Worm (Caenorhabditis elegans) whole organism, L4 larva: ENCODE data around the gene grd-8.

ENCODE experiments used
- F37D6.2 ChIP-seq: sonication (generic microtip); optimal IDR thresholded peaks from 2 replicates; lab custom pipeline; 2016; ENCODE audit warnings: mild to moderate bottlenecking, missing genetic modification characterization, missing compliant biosample characterization
- F44E2.7 ChIP-seq: fragments of 200-800 bp; sonication (Bioruptor generic); IDR thresholded peaks from 2 replicates; pipeline ENCODE4 v2.1.2; 2022; ENCODE audit warnings: missing genetic modification characterization, missing compliant biosample characterization
- F49E8.2 ChIP-seq: sonication (generic microtip); optimal IDR thresholded peaks from 2 replicates; lab custom pipeline; 2016; ENCODE audit warnings: missing compliant biosample characterization, mild to moderate bottlenecking, missing genetic modification characterization, borderline replicate concordance
- Y105C5A.15 ChIP-seq: fragments of 200-800 bp; sonication (Bioruptor generic); IDR thresholded peaks from 2 replicates; pipeline ENCODE4 v1.3.6; 2022; ENCODE audit warnings: missing genetic modification characterization, missing compliant biosample characterization
- aha-1 ChIP-seq: fragments of 150-350 bp; peaks from one replicate; lab custom pipeline; 2014; ENCODE audit warnings: missing biosample characterization, missing genetic modification characterization
- ceh-20 ChIP-seq: fragments of 200-800 bp; sonication (Bioruptor generic); IDR thresholded peaks from 2 replicates; pipeline ENCODE4 v1.3.6; 2022; ENCODE audit warnings: missing genetic modification reagents, missing genetic modification characterization, missing compliant biosample characterization
- ces-1 ChIP-seq: fragments of 150-350 bp; sonication (generic microtip); optimal IDR thresholded peaks from 4 replicates; lab custom pipeline; 2014; ENCODE audit warnings: missing biosample characterization, missing genetic modification reagents, missing genetic modification characterization
- daf-12 ChIP-seq: fragments of 150-350 bp; optimal IDR thresholded peaks from 2 replicates; lab custom pipeline; 2014; ENCODE audit warnings: missing biosample characterization, missing genetic modification reagents, missing genetic modification characterization
- daf-16 ChIP-seq, 3 experiments: sonication (generic microtip); optimal IDR thresholded peaks; 2 replicates each; lab custom pipeline; 2016 to 2017; ENCODE audit warnings: missing genetic modification characterization in 3 of 3, missing genetic modification reagents in 3 of 3, mild to moderate bottlenecking in 2 of 3, missing compliant biosample characterization in 2 of 3, missing biosample characterization in 1 of 3, moderate library complexity in 1 of 3
- dmd-6 ChIP-seq: fragments of 200-800 bp; sonication (Bioruptor generic); IDR thresholded peaks from 2 replicates; pipeline ENCODE4 v1.3.6; 2022; ENCODE audit warnings: missing genetic modification reagents, missing genetic modification characterization, missing compliant biosample characterization
- hif-1 ChIP-seq, 2 experiments: sonication (generic microtip); optimal IDR thresholded peaks; 2 replicates each; lab custom pipeline; 2016 to 2017; ENCODE audit warnings: missing compliant biosample characterization in 2 of 2, missing genetic modification characterization in 2 of 2, missing genetic modification reagents in 2 of 2, missing genotype in 2 of 2, mild to moderate bottlenecking in 1 of 2
- hlh-11 ChIP-seq: fragments of 200-800 bp; sonication (Bioruptor generic); optimal IDR thresholded peaks from 2 replicates; lab custom pipeline; 2018; ENCODE audit warnings: mild to moderate bottlenecking, missing genetic modification characterization, missing compliant biosample characterization
- hlh-30 ChIP-seq: sonication (generic microtip); optimal IDR thresholded peaks from 2 replicates; lab custom pipeline; 2017; ENCODE audit warnings: antibody characterized with exemption, mild to moderate bottlenecking, missing genetic modification characterization, missing compliant biosample characterization; ENCODE audit not compliant: insufficient read depth
- hmg-1.1 ChIP-seq: fragments of 200-800 bp; sonication (Bioruptor generic); IDR thresholded peaks from 2 replicates; pipeline ENCODE4 v1.3.6; 2022; ENCODE audit warnings: missing genetic modification reagents, missing genetic modification characterization, missing compliant biosample characterization
- lim-7 ChIP-seq: fragments of 200-800 bp; sonication (Bioruptor generic); IDR thresholded peaks from 2 replicates; pipeline ENCODE4 v1.3.6; 2022; ENCODE audit warnings: missing genetic modification characterization, missing compliant biosample characterization
- lin-13 ChIP-seq: fragments of 150-350 bp; optimal IDR thresholded peaks from 2 replicates; lab custom pipeline; 2014; ENCODE audit warnings: missing biosample characterization, missing genetic modification reagents, missing genetic modification characterization
- lin-38 ChIP-seq: fragments of 200-800 bp; sonication (Bioruptor generic); IDR thresholded peaks from 2 replicates; pipeline ENCODE4 v1.3.6; 2022; ENCODE audit warnings: missing genetic modification reagents, missing genetic modification characterization, missing compliant biosample characterization
- lin-39 ChIP-seq: fragments of 150-350 bp; optimal IDR thresholded peaks from 2 replicates; lab custom pipeline; 2014; ENCODE audit warnings: missing biosample characterization, missing genetic modification reagents, missing genetic modification characterization
- lsy-2 ChIP-seq, 2 experiments: fragments of 150-350 bp in 1 of 2; sonication (generic microtip) in 1 of 2; optimal IDR thresholded peaks; 2 replicates each; lab custom pipeline; 2014 to 2017; ENCODE audit warnings: missing biosample characterization in 2 of 2, missing genetic modification characterization in 2 of 2
- madf-9 ChIP-seq: fragments of 200-800 bp; sonication (Bioruptor generic); conservative IDR thresholded peaks from 2 replicates; pipeline ENCODE4 v1.3.6; 2022; ENCODE audit warnings: missing genetic modification reagents, missing genetic modification characterization, missing compliant biosample characterization
- mdl-1 ChIP-seq, 2 experiments: fragments of 150-350 bp in 1 of 2; sonication (generic microtip) in 1 of 2; optimal IDR thresholded peaks; 2 replicates each; lab custom pipeline; 2014 to 2017; ENCODE audit warnings: missing biosample characterization in 2 of 2, missing genetic modification characterization in 2 of 2
- mep-1 ChIP-seq: fragments of 150-350 bp; sonication (generic microtip); optimal IDR thresholded peaks from 3 replicates; lab custom pipeline; 2014; ENCODE audit warnings: missing biosample characterization, missing genetic modification characterization
- mes-2 ChIP-seq: sonication (generic microtip); optimal IDR thresholded peaks from 2 replicates; lab custom pipeline; 2016; ENCODE audit warnings: missing genotype, mild to moderate bottlenecking, missing genetic modification characterization, missing compliant biosample characterization; ENCODE audit not compliant: poor library complexity, severe bottlenecking
- mxl-3 ChIP-seq: fragments of 200-800 bp; sonication (Bioruptor generic); optimal IDR thresholded peaks from 2 replicates; lab custom pipeline; 2018; ENCODE audit warnings: mild to moderate bottlenecking, missing genetic modification characterization, missing compliant biosample characterization
- nhr-11 ChIP-seq: fragments of 150-350 bp; optimal IDR thresholded peaks from 2 replicates; lab custom pipeline; 2014; ENCODE audit warnings: missing biosample characterization, missing genetic modification characterization
- nhr-237 ChIP-seq: sonication (generic microtip); optimal IDR thresholded peaks from 2 replicates; lab custom pipeline; 2017; ENCODE audit warnings: missing biosample characterization, missing genetic modification characterization
- nhr-28 ChIP-seq: fragments of 150-350 bp; optimal IDR thresholded peaks from 2 replicates; lab custom pipeline; 2014; ENCODE audit warnings: missing biosample characterization, missing genetic modification characterization
- nhr-76 ChIP-seq: fragments of 150-350 bp; optimal IDR thresholded peaks from 2 replicates; lab custom pipeline; 2014; ENCODE audit warnings: missing biosample characterization, missing genetic modification characterization
- nhr-77 ChIP-seq: fragments of 150-350 bp; optimal IDR thresholded peaks from 2 replicates; lab custom pipeline; 2014; ENCODE audit warnings: missing biosample characterization, missing genetic modification characterization
- php-3 ChIP-seq: fragments of 200-800 bp; sonication (Bioruptor generic); IDR thresholded peaks from 2 replicates; pipeline ENCODE4 v1.3.6; 2022; ENCODE audit warnings: missing genetic modification reagents, missing genetic modification characterization, missing compliant biosample characterization
- set-16 ChIP-seq: fragments of 200-800 bp; sonication (Bioruptor generic); IDR thresholded peaks from 2 replicates; pipeline ENCODE4 v1.3.6; 2022; ENCODE audit warnings: missing genetic modification reagents, missing genetic modification characterization, missing compliant biosample characterization
- unc-62 ChIP-seq, 3 experiments: fragments of 150-350 bp in 1 of 3; sonication (generic microtip); optimal IDR thresholded peaks in 2 of 3; peaks in 1 of 3; 1 replicate in 1 of 3; 2 replicates in 2 of 3; lab custom pipeline; 2014 to 2017; ENCODE audit warnings: missing biosample characterization in 3 of 3, missing genetic modification characterization in 3 of 3, missing genetic modification reagents in 3 of 3, missing genotype in 1 of 3
- zip-2 ChIP-seq: fragments of 150-350 bp; optimal IDR thresholded peaks from 2 replicates; lab custom pipeline; 2014; ENCODE audit warnings: missing biosample characterization, missing genetic modification characterization
- ztf-7 ChIP-seq: fragments of 150-350 bp; optimal IDR thresholded peaks from 2 replicates; lab custom pipeline; 2014; ENCODE audit warnings: missing biosample characterization, missing genetic modification characterization

Gene grd-8

DNA sequence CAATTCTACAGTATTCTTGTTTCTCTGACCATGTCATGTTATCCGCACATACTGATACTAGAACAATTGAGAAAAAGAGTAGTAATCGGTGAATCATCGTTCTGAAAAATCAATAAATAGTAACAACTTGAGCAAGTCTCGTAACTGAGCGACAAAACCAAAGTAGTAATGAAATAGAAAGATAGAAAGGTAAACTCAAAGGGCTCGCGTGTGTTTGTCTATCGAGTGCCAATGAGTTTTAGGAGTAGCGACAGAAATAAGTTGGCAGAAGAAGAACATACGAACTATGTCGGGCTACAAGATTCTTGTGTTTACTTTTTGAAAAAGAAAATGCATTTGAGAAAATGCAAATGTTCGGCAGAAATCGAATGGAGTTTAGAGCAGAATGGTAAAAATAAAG lies 2.8 kb upstream of the grd-8 start, which contains the start of gene C37C3.12:
Gene C37C3.12 (minus strand): TSS at position 101 of the 400 bp plus-strand sequence.
- TF ChIP-seq F44E2.7 (GFP tag; lab: Robert Waterston, UW): no peak
- no peak for TF ChIP-seq daf-12 (tag; lab: Kevin White, UChicago)
- TF ChIP-seq, all 104 proteins: peak for 0

ce11 chrV:7847170-7847569 lies 4.8 kb downstream of the grd-8 start, which contains the start of gene memo-1:
Gene memo-1, minus strand, starts transcription at chrV:7847171.
- 0 out of 2 replicates have a peak, but pooled peaks have one; percentile 9 for TF ChIP-seq dmd-6 (GFP tag; lab: Robert Waterston, UW)
- peak in 1 of 2 experiments; percentile 89 for TF ChIP-seq unc-62 (GFP tag; optimal IDR thresholded peaks at IDR 0.05 in 1 of 2; lab: Kevin White, UChicago)
- no peak for TF ChIP-seq unc-62 (tag; optimal IDR thresholded peaks at IDR 0.05; lab: Kevin White, UChicago)
- TF ChIP-seq lin-38 (GFP tag; lab: Robert Waterston, UW): 0 out of 2 replicates have a peak, but pooled peaks have one; percentile 17
- no peak for TF ChIP-seq ces-1
- peak; percentile 33 for TF ChIP-seq aha-1 (tag; lab: Kevin White, UChicago)
- TF ChIP-seq nhr-76 (tag; lab: Kevin White, UChicago): no peak

DNA sequence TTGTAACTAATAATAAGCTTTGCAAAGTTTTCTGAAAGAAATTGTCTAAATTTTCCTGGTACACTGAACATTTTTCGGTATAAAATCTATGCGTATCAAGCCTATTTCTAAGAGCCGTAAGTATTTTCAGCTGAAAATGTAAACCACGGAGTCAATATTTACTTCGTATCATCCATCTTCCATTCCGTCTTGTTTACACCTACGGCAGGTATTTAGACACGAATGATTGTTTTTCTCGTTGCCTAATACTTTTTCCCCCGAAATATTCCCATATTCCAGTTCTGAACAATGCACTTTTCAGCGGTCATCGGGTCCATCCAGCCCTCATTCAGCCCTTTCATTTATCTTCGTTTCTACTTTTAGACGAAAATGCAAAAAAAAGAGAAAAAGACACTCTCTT lies 5.4 kb downstream of the grd-8 start:
- TF ChIP-seq daf-16 (GFP tag; optimal IDR thresholded peaks at IDR 0.05; lab: Kevin White, UChicago): no peak
- TF ChIP-seq daf-16 (tag; optimal IDR thresholded peaks at IDR 0.05; lab: Kevin White, UChicago): peak; percentile 74
- no peak for TF ChIP-seq lim-7 (GFP tag; lab: Robert Waterston, UW)

ce11 chrV:7848251-7848650 lies 5.9 kb downstream of the grd-8 start:
- peak; percentile 54; the same call in 1 of the 2 replicates for TF ChIP-seq php-3 (GFP tag; lab: Robert Waterston, UW)
- TF ChIP-seq hif-1 (tag; optimal IDR thresholded peaks at IDR 0.05; lab: Kevin White, UChicago): peak in 1 of 2 experiments; percentile 39
- TF ChIP-seq ztf-7 (tag; lab: Kevin White, UChicago): peak; percentile 30
- peak; percentile 26 for TF ChIP-seq mep-1 (tag; lab: Kevin White, UChicago)
- TF ChIP-seq lsy-2 (tag; optimal IDR thresholded peaks at IDR 0.05; lab: Kevin White, UChicago): peak in 1 of 2 experiments; percentile 16
- TF ChIP-seq mxl-3 (GFP tag; lab: Kevin White, UChicago): peak; percentile 74
- TF ChIP-seq madf-9: 0 out of 2 replicates have a peak, but pooled peaks have one; percentile 25
- peak; percentile 43 for TF ChIP-seq nhr-28 (tag; lab: Kevin White, UChicago)
- TF ChIP-seq lin-39 (tag; lab: Kevin White, UChicago): no peak
- TF ChIP-seq Y105C5A.15: no peak
- no peak for TF ChIP-seq daf-16 (GFP tag; optimal IDR thresholded peaks at IDR 0.05; lab: Kevin White, UChicago)
- peak; percentile 32 for TF ChIP-seq daf-16 (tag; optimal IDR thresholded peaks at IDR 0.05; lab: Kevin White, UChicago)
- peak; percentile 42 for TF ChIP-seq mes-2
- peak; percentile 86 for TF ChIP-seq hlh-11 (tag; lab: Kevin White, UChicago)
- no peak for TF ChIP-seq nhr-237 (tag; lab: Kevin White, UChicago)
- TF ChIP-seq lin-13 (GFP tag; lab: Kevin White, UChicago): no peak
- TF ChIP-seq ceh-20 (GFP tag; lab: Robert Waterston, UW): peak; percentile 42; the same call in 1 of the 2 replicates
- no peak for TF ChIP-seq nhr-11
- peak in 1 of 2 experiments; percentile 72 for TF ChIP-seq mdl-1 (tag; optimal IDR thresholded peaks at IDR 0.05; lab: Kevin White, UChicago)
- peak; percentile 69 for TF ChIP-seq set-16
- peak; percentile 29 for TF ChIP-seq nhr-77
- TF ChIP-seq dmd-6 (GFP tag; lab: Robert Waterston, UW): peak; percentile 42
- peak; percentile 97 for TF ChIP-seq hlh-30 (tag; lab: Kevin White, UChicago)
- TF ChIP-seq F37D6.2 (tag; lab: Kevin White, UChicago): no peak
- TF ChIP-seq F49E8.2 (tag; lab: Kevin White, UChicago): no peak
- peak; percentile 57 for TF ChIP-seq hmg-1.1 (GFP tag; lab: Robert Waterston, UW)
- no peak for TF ChIP-seq zip-2 (tag; lab: Kevin White, UChicago)
- TF ChIP-seq, all 104 proteins: peak for 18
